Worm (Caenorhabditis elegans) whole organism, L4 larva: ENCODE data around the gene C08B6.11.

Experiments
- D1046.2 ChIP-seq: fragments of 200-800 bp; sonication (Bioruptor generic); IDR thresholded peaks from 2 replicates; pipeline ENCODE4 v1.3.6; 2022; ENCODE audit warnings: missing genetic modification characterization, missing compliant biosample characterization
- F37D6.2 ChIP-seq: sonication (generic microtip); optimal IDR thresholded peaks from 2 replicates; lab custom pipeline; 2016; ENCODE audit warnings: mild to moderate bottlenecking, missing genetic modification characterization, missing compliant biosample characterization
- F44E2.7 ChIP-seq: fragments of 200-800 bp; sonication (Bioruptor generic); IDR thresholded peaks from 2 replicates; pipeline ENCODE4 v2.1.2; 2022; ENCODE audit warnings: missing genetic modification characterization, missing compliant biosample characterization
- F49E8.2 ChIP-seq: sonication (generic microtip); optimal IDR thresholded peaks from 2 replicates; lab custom pipeline; 2016; ENCODE audit warnings: missing compliant biosample characterization, mild to moderate bottlenecking, missing genetic modification characterization, borderline replicate concordance
- R02D3.7 ChIP-seq: fragments of 150-350 bp; sonication (generic microtip); optimal IDR thresholded peaks from 3 replicates; lab custom pipeline; 2014; ENCODE audit warnings: missing biosample characterization, missing genetic modification characterization
- T20F7.1 ChIP-seq: fragments of 200-800 bp; sonication (Bioruptor generic); optimal IDR thresholded peaks from 2 replicates; lab custom pipeline; 2018; ENCODE audit warnings: mild to moderate bottlenecking, missing genetic modification characterization, missing compliant biosample characterization
- Y105C5A.15 ChIP-seq: fragments of 200-800 bp; sonication (Bioruptor generic); IDR thresholded peaks from 2 replicates; pipeline ENCODE4 v1.3.6; 2022; ENCODE audit warnings: missing genetic modification characterization, missing compliant biosample characterization
- Y48G9A.11 ChIP-seq: fragments of 200-800 bp; sonication (Bioruptor generic); IDR thresholded peaks from 2 replicates; pipeline ENCODE4 v1.3.6; 2022; ENCODE audit warnings: missing genetic modification reagents, missing genetic modification characterization, missing compliant biosample characterization
- Y5F2A.4 ChIP-seq: fragments of 200-800 bp; sonication (Bioruptor generic); optimal IDR thresholded peaks from 2 replicates; lab custom pipeline; 2018; ENCODE audit warnings: mild to moderate bottlenecking, missing genetic modification characterization, missing compliant biosample characterization
- ZK337.2 ChIP-seq: fragments of 200-800 bp; sonication (Bioruptor generic); IDR thresholded peaks from 2 replicates; pipeline ENCODE4 v1.3.6; 2022; ENCODE audit warnings: missing genetic modification reagents, missing genetic modification characterization, missing compliant biosample characterization
- ZK546.5 ChIP-seq, 2 experiments: sonication (generic microtip); optimal IDR thresholded peaks; 2 replicates each; lab custom pipeline; 2017; ENCODE audit warnings: missing biosample characterization in 2 of 2, missing genetic modification characterization in 2 of 2
- aha-1 ChIP-seq: fragments of 150-350 bp; peaks from one replicate; lab custom pipeline; 2014; ENCODE audit warnings: missing biosample characterization, missing genetic modification characterization
- aly-2 ChIP-seq: sonication (generic microtip); optimal IDR thresholded peaks from 2 replicates; lab custom pipeline; 2018; ENCODE audit warnings: missing biosample characterization, missing genetic modification characterization
- ama-1 ChIP-seq: fragments of 150-350 bp; optimal IDR thresholded peaks from 2 replicates; lab custom pipeline; 2014; ENCODE audit warnings: inconsistent platforms, mixed read lengths
- ceh-20 ChIP-seq: fragments of 200-800 bp; sonication (Bioruptor generic); IDR thresholded peaks from 2 replicates; pipeline ENCODE4 v1.3.6; 2022; ENCODE audit warnings: missing genetic modification reagents, missing genetic modification characterization, missing compliant biosample characterization
- ceh-28 ChIP-seq: fragments of 150-350 bp; optimal IDR thresholded peaks from 2 replicates; lab custom pipeline; 2014; ENCODE audit warnings: missing biosample characterization, missing genetic modification reagents, missing genetic modification characterization
- ceh-62 ChIP-seq: sonication (generic microtip); optimal IDR thresholded peaks from 2 replicates; lab custom pipeline; 2017; ENCODE audit warnings: missing biosample characterization, missing genetic modification characterization
- ceh-82 ChIP-seq: sonication (generic microtip); optimal IDR thresholded peaks from 2 replicates; lab custom pipeline; 2017; ENCODE audit warnings: missing biosample characterization, missing genetic modification characterization
- daf-16 ChIP-seq, 3 experiments: sonication (generic microtip); optimal IDR thresholded peaks; 2 replicates each; lab custom pipeline; 2016 to 2017; ENCODE audit warnings: missing genetic modification characterization in 3 of 3, missing genetic modification reagents in 3 of 3, mild to moderate bottlenecking in 2 of 3, missing compliant biosample characterization in 2 of 3, missing biosample characterization in 1 of 3, moderate library complexity in 1 of 3
- dmd-9 ChIP-seq: fragments of 200-800 bp; sonication (Bioruptor generic); IDR thresholded peaks from 2 replicates; pipeline ENCODE4 v1.3.6; 2022; ENCODE audit warnings: missing genetic modification reagents, missing genetic modification characterization, missing compliant biosample characterization
- dpl-1 ChIP-seq: fragments of 150-350 bp; optimal IDR thresholded peaks from 2 replicates; lab custom pipeline; 2014; ENCODE audit warnings: missing biosample characterization, missing genetic modification reagents, missing genetic modification characterization
- duxl-1 ChIP-seq: sonication (generic microtip); optimal IDR thresholded peaks from 2 replicates; lab custom pipeline; 2016; ENCODE audit warnings: mild to moderate bottlenecking, missing genetic modification characterization, moderate library complexity, missing compliant biosample characterization; ENCODE audit not compliant: poor library complexity
- dve-1 ChIP-seq: sonication (generic microtip); optimal IDR thresholded peaks from 2 replicates; lab custom pipeline; 2017; ENCODE audit warnings: antibody characterized with exemption, mild to moderate bottlenecking, missing genetic modification characterization, missing compliant biosample characterization; ENCODE audit not compliant: insufficient read depth
- egl-27 ChIP-seq: sonication (generic microtip); optimal IDR thresholded peaks from 3 replicates; lab custom pipeline; 2017; ENCODE audit warnings: missing biosample characterization, missing genetic modification reagents, missing genetic modification characterization
- egl-43 ChIP-seq: fragments of 200-800 bp; sonication (Bioruptor generic); IDR thresholded peaks from 2 replicates; pipeline ENCODE4 v1.3.6; 2022; ENCODE audit warnings: missing genetic modification reagents, missing genetic modification characterization, missing compliant biosample characterization
- fkh-10 ChIP-seq: fragments of 150-350 bp; optimal IDR thresholded peaks from 2 replicates; lab custom pipeline; 2014; ENCODE audit warnings: missing biosample characterization, missing genetic modification reagents, missing genetic modification characterization
- fos-1 ChIP-seq: fragments of 150-350 bp; optimal IDR thresholded peaks from 2 replicates; lab custom pipeline; 2014; ENCODE audit warnings: missing biosample characterization, missing genetic modification characterization
- hif-1 ChIP-seq, 2 experiments: sonication (generic microtip); optimal IDR thresholded peaks; 2 replicates each; lab custom pipeline; 2016 to 2017; ENCODE audit warnings: missing compliant biosample characterization in 2 of 2, missing genetic modification characterization in 2 of 2, missing genetic modification reagents in 2 of 2, missing genotype in 2 of 2, mild to moderate bottlenecking in 1 of 2
- hlh-11 ChIP-seq: fragments of 200-800 bp; sonication (Bioruptor generic); optimal IDR thresholded peaks from 2 replicates; lab custom pipeline; 2018; ENCODE audit warnings: mild to moderate bottlenecking, missing genetic modification characterization, missing compliant biosample characterization
- lim-7 ChIP-seq: fragments of 200-800 bp; sonication (Bioruptor generic); IDR thresholded peaks from 2 replicates; pipeline ENCODE4 v1.3.6; 2022; ENCODE audit warnings: missing genetic modification characterization, missing compliant biosample characterization
- lin-13 ChIP-seq: fragments of 150-350 bp; optimal IDR thresholded peaks from 2 replicates; lab custom pipeline; 2014; ENCODE audit warnings: missing biosample characterization, missing genetic modification reagents, missing genetic modification characterization
- lin-15B ChIP-seq: fragments of 150-350 bp; sonication (generic microtip); optimal IDR thresholded peaks from 3 replicates; lab custom pipeline; 2014; ENCODE audit warnings: missing biosample characterization, missing genetic modification characterization
- lin-38 ChIP-seq: fragments of 200-800 bp; sonication (Bioruptor generic); IDR thresholded peaks from 2 replicates; pipeline ENCODE4 v1.3.6; 2022; ENCODE audit warnings: missing genetic modification reagents, missing genetic modification characterization, missing compliant biosample characterization
- madf-5 ChIP-seq, 2 experiments: fragments of 200-800 bp; sonication (Bioruptor generic); IDR thresholded peaks; 2 replicates each; pipeline ENCODE4 v1.3.6; 2022; ENCODE audit warnings: missing compliant biosample characterization in 2 of 2, missing genetic modification characterization in 2 of 2
- mdt-29 ChIP-seq: fragments of 200-800 bp; sonication (Bioruptor generic); IDR thresholded peaks from 2 replicates; pipeline ENCODE4 v1.3.6; 2022; ENCODE audit warnings: missing genetic modification reagents, missing genetic modification characterization, missing compliant biosample characterization
- mxl-2 ChIP-seq: fragments of 200-800 bp; sonication (Bioruptor generic); conservative IDR thresholded peaks from 2 replicates; pipeline ENCODE4 v1.3.6; 2022; ENCODE audit warnings: missing genetic modification reagents, missing genetic modification characterization, missing compliant biosample characterization
- nhr-10 ChIP-seq: fragments of 150-350 bp; optimal IDR thresholded peaks from 2 replicates; lab custom pipeline; 2014; ENCODE audit warnings: missing biosample characterization, missing genetic modification characterization
- nhr-11 ChIP-seq: fragments of 150-350 bp; optimal IDR thresholded peaks from 2 replicates; lab custom pipeline; 2014; ENCODE audit warnings: missing biosample characterization, missing genetic modification characterization
- nhr-111 ChIP-seq: fragments of 200-800 bp; sonication (Bioruptor generic); optimal IDR thresholded peaks from 2 replicates; lab custom pipeline; 2018; ENCODE audit warnings: mild to moderate bottlenecking, missing genetic modification characterization, missing compliant biosample characterization
- nhr-41 ChIP-seq: fragments of 200-800 bp; sonication (Bioruptor generic); IDR thresholded peaks from 2 replicates; pipeline ENCODE4 v1.3.6; 2022; ENCODE audit warnings: missing genetic modification reagents, missing genetic modification characterization, missing compliant biosample characterization
- nhr-6 ChIP-seq: fragments of 150-350 bp; optimal IDR thresholded peaks from 2 replicates; lab custom pipeline; 2014; ENCODE audit warnings: missing biosample characterization, missing genetic modification characterization
- pha-4 ChIP-seq, 2 experiments: fragments of 150-350 bp in 1 of 2; fragments of 200-800 bp in 1 of 2; sonication (Bioruptor generic) in 1 of 2; IDR thresholded peaks in 1 of 2; optimal IDR thresholded peaks in 1 of 2; 2 replicates each; pipeline versions ENCODE4 v1.3.6 to Lab custom; 2014 to 2022; ENCODE audit warnings: missing genetic modification characterization in 2 of 2, missing genetic modification reagents in 2 of 2, missing biosample characterization in 1 of 2, missing compliant biosample characterization in 1 of 2
- php-3 ChIP-seq: fragments of 200-800 bp; sonication (Bioruptor generic); IDR thresholded peaks from 2 replicates; pipeline ENCODE4 v1.3.6; 2022; ENCODE audit warnings: missing genetic modification reagents, missing genetic modification characterization, missing compliant biosample characterization
- pqm-1 ChIP-seq: sonication (generic microtip); optimal IDR thresholded peaks from 2 replicates; lab custom pipeline; 2017; ENCODE audit warnings: missing biosample characterization, missing genetic modification characterization
- rbr-2 ChIP-seq: sonication (generic microtip); optimal IDR thresholded peaks from 2 replicates; lab custom pipeline; 2016; ENCODE audit warnings: missing genotype, missing genetic modification characterization, missing compliant biosample characterization
- snpc-4 ChIP-seq: fragments of 150-350 bp; optimal IDR thresholded peaks from 2 replicates; lab custom pipeline; 2014; ENCODE audit warnings: missing biosample characterization, missing genetic modification characterization
- tag-97 ChIP-seq: fragments of 200-800 bp; sonication (Bioruptor generic); IDR thresholded peaks from 2 replicates; pipeline ENCODE4 v1.3.6; 2022; ENCODE audit warnings: missing genetic modification characterization, missing compliant biosample characterization
- unc-62 ChIP-seq, 3 experiments: fragments of 150-350 bp in 1 of 3; sonication (generic microtip); optimal IDR thresholded peaks in 2 of 3; peaks in 1 of 3; 1 replicate in 1 of 3; 2 replicates in 2 of 3; lab custom pipeline; 2014 to 2017; ENCODE audit warnings: missing biosample characterization in 3 of 3, missing genetic modification characterization in 3 of 3, missing genetic modification reagents in 3 of 3, missing genotype in 1 of 3
- vab-7 ChIP-seq: fragments of 200-800 bp; sonication (Bioruptor generic); IDR thresholded peaks from 2 replicates; pipeline ENCODE4 v1.3.6; 2022; ENCODE audit warnings: missing genetic modification reagents, missing genetic modification characterization, missing compliant biosample characterization
- zfp-2 ChIP-seq: sonication (generic microtip); optimal IDR thresholded peaks from 2 replicates; lab custom pipeline; 2016; ENCODE audit warnings: mild to moderate bottlenecking, missing genetic modification characterization, missing compliant biosample characterization
- zfp-3 ChIP-seq: fragments of 200-800 bp; sonication (Bioruptor generic); conservative IDR thresholded peaks from 2 replicates; pipeline ENCODE4 v1.3.6; 2022; ENCODE audit warnings: missing genetic modification reagents, missing genetic modification characterization, missing compliant biosample characterization

C08B6.11 gene

DNA sequence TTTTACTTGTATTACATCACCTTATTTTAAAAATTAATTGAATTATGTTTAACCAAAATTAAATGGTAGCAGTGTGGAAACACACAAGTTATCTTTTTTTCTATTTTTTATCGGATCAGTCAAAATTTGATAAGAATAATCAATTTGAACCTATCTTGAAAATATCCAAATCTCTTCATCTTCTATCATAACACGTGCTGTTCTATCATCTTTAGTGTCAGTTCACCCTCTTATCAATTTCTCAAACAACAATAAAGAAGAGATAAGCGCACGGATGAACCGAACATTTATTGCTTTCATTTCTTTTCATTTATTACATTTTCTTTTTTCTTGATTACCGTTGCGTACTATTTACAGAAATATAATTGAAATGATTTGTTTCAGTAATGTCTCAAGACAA lies 20.3 kb upstream of the C08B6.11 start, which contains the start of gene R04B5.5 (continued):
- TF ChIP-seq ZK337.2 (GFP tag; lab: Robert Waterston, UW) (no peak), zfp-2 (tag; lab: Kevin White, UChicago) (no peak), pha-4 (GFP tag; IDR thresholded peaks at IDR 0.05; lab: Robert Waterston, UW) (no peak), pha-4 (tag; optimal IDR thresholded peaks at IDR 0.05; lab: Kevin White, UChicago) (no peak), R02D3.7 (tag; lab: Kevin White, UChicago) (no peak), unc-62 (GFP tag; optimal IDR thresholded peaks at IDR 0.05 in 1 of 2; lab: Kevin White, UChicago) (no peak), unc-62 (tag; optimal IDR thresholded peaks at IDR 0.05; lab: Kevin White, UChicago) (no peak), ceh-82 (tag; lab: Kevin White, UChicago) (no peak), dpl-1 (GFP tag; lab: Kevin White, UChicago) (no peak), vab-7 (no peak), F37D6.2 (tag; lab: Kevin White, UChicago) (no peak), ceh-62 (no peak), nhr-10 (tag; lab: Kevin White, UChicago) (peak; percentile 85), F49E8.2 (no peak), nhr-6 (peak; percentile 2), snpc-4 (tag; lab: Kevin White, UChicago) (no peak), aly-2 (tag; lab: Kevin White, UChicago) (no peak), zfp-3 (GFP tag; lab: Robert Waterston, UW) (no peak), hlh-11 (peak; percentile 74), Y105C5A.15 (GFP tag; lab: Robert Waterston, UW) (no peak), fos-1 (tag; lab: Kevin White, UChicago) (no peak), F44E2.7 (GFP tag; lab: Robert Waterston, UW) (no peak), egl-27 (tag; lab: Kevin White, UChicago) (no peak), mdt-29 (GFP tag; lab: Robert Waterston, UW) (no peak), tag-97 (GFP tag; lab: Robert Waterston, UW) (no peak), lin-13 (GFP tag; lab: Kevin White, UChicago) (no peak), pqm-1 (tag; lab: Kevin White, UChicago) (peak; percentile 37), Y48G9A.11 (GFP tag; lab: Robert Waterston, UW) (no peak), ceh-20 (GFP tag; lab: Robert Waterston, UW) (no peak), aha-1 (tag; lab: Kevin White, UChicago) (no peak), dmd-9 (no peak), lin-15B (tag; lab: Kevin White, UChicago) (no peak), rbr-2 (tag; lab: Kevin White, UChicago) (no peak), mxl-2 (no peak), daf-16 (GFP tag; optimal IDR thresholded peaks at IDR 0.05; lab: Kevin White, UChicago) (no peak), daf-16 (tag; optimal IDR thresholded peaks at IDR 0.05; lab: Kevin White, UChicago) (peak; percentile 70), T20F7.1 (peak; percentile 8), nhr-111 (GFP tag; lab: Kevin White, UChicago) (no peak), dve-1 (tag; lab: Kevin White, UChicago) (peak; percentile 98), hif-1 (tag; optimal IDR thresholded peaks at IDR 0.05; lab: Kevin White, UChicago) (no peak), Y5F2A.4 (GFP tag; lab: Kevin White, UChicago) (no peak), nhr-11 (tag; lab: Kevin White, UChicago) (peak; percentile 24), ZK546.5 (tag; optimal IDR thresholded peaks at IDR 0.05; lab: Kevin White, UChicago) (no peak), duxl-1 (tag; lab: Kevin White, UChicago) (no peak), D1046.2 (no peak), lin-38 (GFP tag; lab: Robert Waterston, UW) (no peak), fkh-10 (GFP tag; lab: Kevin White, UChicago) (no peak), php-3 (GFP tag; lab: Robert Waterston, UW) (peak; percentile 89), nhr-41 (GFP tag; lab: Robert Waterston, UW) (no peak), madf-5 (GFP tag; IDR thresholded peaks at IDR 0.05; lab: Robert Waterston, UW) (no peak), egl-43 (GFP tag; lab: Robert Waterston, UW) (no peak), ceh-28 (no peak), ama-1 (lab: Kevin White, UChicago) (no peak), lim-7 (GFP tag; lab: Robert Waterston, UW) (no peak)
